Worm (Caenorhabditis elegans): ENCODE results near the gene lin-56.

ce11 chrII:10410989-10411388, 38.8 kb upstream of the lin-56 start, which contains the start of gene E04D5.5:
- TF ChIP-seq ama-1 (optimal IDR thresholded peaks at IDR 0.05) (no peak), unc-62 (GFP tag; optimal IDR thresholded peaks at IDR 0.05) (no peak), nhr-10 (tag; optimal IDR thresholded peaks at IDR 0.05) (no peak), ztf-11 (tag; optimal IDR thresholded peaks at IDR 0.05) (no peak), nhr-12 (tag; optimal IDR thresholded peaks at IDR 0.05) (no peak), peb-1 (tag; optimal IDR thresholded peaks at IDR 0.05) (no peak), snpc-4 (tag; optimal IDR thresholded peaks at IDR 0.05) (no peak), nhr-237 (tag; optimal IDR thresholded peaks at IDR 0.05) (no peak), ZK546.5 (tag; optimal IDR thresholded peaks at IDR 0.05) (no peak), zag-1 (tag; optimal IDR thresholded peaks at IDR 0.05) (no peak), lin-39 (tag; optimal IDR thresholded peaks at IDR 0.05) (no peak), ceh-82 (tag; optimal IDR thresholded peaks at IDR 0.05) (no peak), gmeb-1 (tag; optimal IDR thresholded peaks at IDR 0.05) (no peak)

Measured in whole organism, L2 larva.